Fruit fly (Drosophila melanogaster) whole organism, adult: ENCODE measurements around the gene CG9391.

Experiments used
- CG11617 ChIP-seq: fragments of 200-800 bp; sonication (Bioruptor generic); optimal IDR thresholded peaks from 2 replicates; lab custom pipeline; 2017; ENCODE audit warnings: mild to moderate bottlenecking, missing biosample characterization, missing genetic modification reagents, missing genetic modification characterization
- CG33017 ChIP-seq: fragments of 200-800 bp; sonication (Bioruptor generic); optimal IDR thresholded peaks from 2 replicates; lab custom pipeline; 2018; ENCODE audit warnings: missing biosample characterization, mild to moderate bottlenecking, missing genetic modification characterization, moderate library complexity
- CG7045 ChIP-seq: fragments of 200-800 bp; sonication (Bioruptor generic); optimal IDR thresholded peaks from 2 replicates; lab custom pipeline; 2017; ENCODE audit warnings: missing biosample characterization, mild to moderate bottlenecking, missing genetic modification characterization
- CG7101 ChIP-seq: fragments of 200-800 bp; sonication (Bioruptor generic); optimal IDR thresholded peaks from 2 replicates; lab custom pipeline; 2018; ENCODE audit warnings: missing biosample characterization, mild to moderate bottlenecking, missing genetic modification characterization, moderate library complexity
- Hr96 ChIP-seq: fragments of 200-800 bp; sonication (Bioruptor generic); optimal IDR thresholded peaks from 2 replicates; lab custom pipeline; 2016; ENCODE audit warnings: missing biosample characterization, missing genetic modification characterization
- pad ChIP-seq: fragments of 200-800 bp; sonication (Bioruptor generic); optimal IDR thresholded peaks from 3 replicates; lab custom pipeline; 2017; ENCODE audit warnings: missing biosample characterization, missing genetic modification characterization, mild to moderate bottlenecking, moderate library complexity, missing genetic modification reagents
- tj ChIP-seq: fragments of 200-800 bp; sonication (Bioruptor generic); optimal IDR thresholded peaks from 3 replicates; lab custom pipeline; 2017; ENCODE audit warnings: missing biosample characterization, mild to moderate bottlenecking, missing genetic modification characterization, moderate library complexity

- TF ChIP-seq CG33017 (tag; lab: Kevin White, UChicago) (peak; percentile 46), tj (GFP tag; lab: Kevin White, UChicago) (peak; percentile 73), CG7045 (peak; percentile 70), CG11617 (GFP tag; lab: Kevin White, UChicago) (peak; percentile 84), pad (GFP tag; lab: Kevin White, UChicago) (peak; percentile 77), Hr96 (peak; percentile 66), CG7101 (peak; percentile 70)
Measured at dm6 chr3L:21285639-21286338, 17.7 kb upstream of the CG9391 start, which contains the start of the genes CG12974 and pzg.
